Worm (Caenorhabditis elegans) whole organism, L1 larva: Measurements from ENCODE around the gene AH10.4.

Experiments
- C34B4.2 ChIP-seq: sonication (generic microtip); optimal IDR thresholded peaks from 2 replicates; lab custom pipeline; 2017; ENCODE audit warnings: mild to moderate bottlenecking, missing genetic modification characterization, missing compliant biosample characterization
- aha-1 ChIP-seq: fragments of 150-350 bp; optimal IDR thresholded peaks from 2 replicates; lab custom pipeline; 2014; ENCODE audit warnings: missing biosample characterization, missing genetic modification characterization
- alr-1 ChIP-seq: fragments of 200-800 bp; sonication (Bioruptor generic); optimal IDR thresholded peaks from 2 replicates; lab custom pipeline; 2018; ENCODE audit warnings: borderline replicate concordance, mild to moderate bottlenecking, missing genetic modification characterization, missing compliant biosample characterization
- aly-2 ChIP-seq: fragments of 150-350 bp; optimal IDR thresholded peaks from 2 replicates; lab custom pipeline; 2014; ENCODE audit warnings: missing biosample characterization, missing genetic modification characterization
- blmp-1 ChIP-seq: fragments of 150-350 bp; optimal IDR thresholded peaks from 2 replicates; lab custom pipeline; 2014; ENCODE audit warnings: missing biosample characterization, missing genetic modification characterization
- ceh-63 ChIP-seq: fragments of 200-800 bp; sonication (Bioruptor generic); optimal IDR thresholded peaks from 2 replicates; lab custom pipeline; 2018; ENCODE audit warnings: mild to moderate bottlenecking, missing genetic modification characterization, missing compliant biosample characterization
- ceh-8 ChIP-seq: fragments of 200-800 bp; sonication (Bioruptor generic); optimal IDR thresholded peaks from 2 replicates; lab custom pipeline; 2018; ENCODE audit warnings: mild to moderate bottlenecking, missing genetic modification characterization, moderate library complexity, missing compliant biosample characterization
- ceh-88 ChIP-seq: fragments of 200-800 bp; sonication (Bioruptor generic); IDR thresholded peaks from 2 replicates; pipeline ENCODE4 v1.3.6; 2022; ENCODE audit warnings: missing genetic modification characterization, missing compliant biosample characterization
- efl-1 ChIP-seq, 4 experiments: fragments of 150-350 bp; optimal IDR thresholded peaks in 3 of 4; peaks in 1 of 4; 1 replicate in 1 of 4; 2 replicates in 3 of 4; lab custom pipeline; 2014; ENCODE audit warnings: missing biosample characterization in 2 of 4, missing genetic modification characterization in 2 of 4, missing genetic modification reagents in 2 of 4
- efl-3 ChIP-seq: fragments of 200-800 bp; sonication (Bioruptor generic); optimal IDR thresholded peaks from 2 replicates; lab custom pipeline; 2018; ENCODE audit warnings: mild to moderate bottlenecking, missing genetic modification characterization, missing compliant biosample characterization
- egl-13 ChIP-seq: sonication (generic microtip); optimal IDR thresholded peaks from 2 replicates; lab custom pipeline; 2016; ENCODE audit warnings: missing genotype, missing genetic modification reagents, missing genetic modification characterization, missing compliant biosample characterization
- elt-2 ChIP-seq: sonication (generic microtip); optimal IDR thresholded peaks from 2 replicates; lab custom pipeline; 2016; ENCODE audit warnings: missing genetic modification characterization, mild to moderate bottlenecking, inconsistent platforms, missing compliant biosample characterization, missing genetic modification reagents
- fkh-10 ChIP-seq: sonication (generic microtip); optimal IDR thresholded peaks from 2 replicates; lab custom pipeline; 2017; ENCODE audit warnings: missing biosample characterization, missing genetic modification reagents, missing genetic modification characterization
- fkh-8 ChIP-seq: sonication (generic microtip); optimal IDR thresholded peaks from 2 replicates; lab custom pipeline; 2016; ENCODE audit warnings: mild to moderate bottlenecking, missing genetic modification characterization, missing compliant biosample characterization
- fos-1 ChIP-seq: fragments of 150-350 bp; optimal IDR thresholded peaks from 2 replicates; lab custom pipeline; 2014; ENCODE audit warnings: missing biosample characterization, missing genetic modification characterization
- hlh-17 ChIP-seq: fragments of 200-800 bp; sonication (Bioruptor generic); optimal IDR thresholded peaks from 2 replicates; lab custom pipeline; 2018; ENCODE audit warnings: missing genetic modification characterization, mild to moderate bottlenecking, missing compliant biosample characterization, moderate library complexity, borderline replicate concordance
- hpl-2 ChIP-seq: fragments of 150-350 bp; optimal IDR thresholded peaks from 2 replicates; lab custom pipeline; 2014; ENCODE audit warnings: missing biosample characterization, missing genetic modification reagents, missing genetic modification characterization
- isw-1 ChIP-seq: fragments of 200-800 bp; sonication (Bioruptor generic); IDR thresholded peaks from 2 replicates; pipeline ENCODE4 v1.3.6; 2022; ENCODE audit warnings: missing genetic modification characterization, missing compliant biosample characterization
- lin-15B ChIP-seq: fragments of 150-350 bp; sonication (generic microtip); optimal IDR thresholded peaks from 3 replicates; lab custom pipeline; 2014; ENCODE audit warnings: missing biosample characterization, missing genetic modification characterization
- lir-3 ChIP-seq: sonication (generic microtip); optimal IDR thresholded peaks from 2 replicates; lab custom pipeline; 2016; ENCODE audit warnings: mild to moderate bottlenecking, missing genetic modification characterization, moderate library complexity, missing compliant biosample characterization; ENCODE audit not compliant: poor library complexity
- mef-2 ChIP-seq: fragments of 150-350 bp; optimal IDR thresholded peaks from 2 replicates; lab custom pipeline; 2014; ENCODE audit warnings: missing biosample characterization, missing genetic modification characterization
- mep-1 ChIP-seq: fragments of 150-350 bp; optimal IDR thresholded peaks from 2 replicates; lab custom pipeline; 2014; ENCODE audit warnings: missing biosample characterization, missing genetic modification characterization
- nhr-20 ChIP-seq: sonication (generic microtip); optimal IDR thresholded peaks from 2 replicates; lab custom pipeline; 2016; ENCODE audit warnings: mild to moderate bottlenecking, missing genetic modification characterization, missing compliant biosample characterization
- nhr-28 ChIP-seq: fragments of 150-350 bp; optimal IDR thresholded peaks from 2 replicates; lab custom pipeline; 2014; ENCODE audit warnings: missing biosample characterization, missing genetic modification characterization
- nhr-84 ChIP-seq: sonication (generic microtip); optimal IDR thresholded peaks from 2 replicates; lab custom pipeline; 2017; ENCODE audit warnings: missing biosample characterization, missing genetic modification characterization
- nhr-90 ChIP-seq: sonication (generic microtip); optimal IDR thresholded peaks from 2 replicates; lab custom pipeline; 2016; ENCODE audit warnings: mild to moderate bottlenecking, missing genetic modification characterization, missing compliant biosample characterization; ENCODE audit not compliant: poor library complexity
- pax-3 ChIP-seq: fragments of 200-800 bp; sonication (Bioruptor generic); optimal IDR thresholded peaks from 2 replicates; lab custom pipeline; 2018; ENCODE audit warnings: mild to moderate bottlenecking, missing genetic modification characterization, moderate library complexity, missing compliant biosample characterization
- rnt-1 ChIP-seq: sonication (generic microtip); optimal IDR thresholded peaks from 2 replicates; lab custom pipeline; 2016; ENCODE audit warnings: mild to moderate bottlenecking, missing genetic modification characterization, moderate library complexity, missing compliant biosample characterization
- skn-1 ChIP-seq: fragments of 150-350 bp; optimal IDR thresholded peaks from 2 replicates; lab custom pipeline; 2014; ENCODE audit warnings: missing biosample characterization, missing genetic modification characterization
- sup-37 ChIP-seq: fragments of 200-800 bp; sonication (Bioruptor generic); optimal IDR thresholded peaks from 2 replicates; lab custom pipeline; 2018; ENCODE audit warnings: mild to moderate bottlenecking, missing genetic modification characterization, missing compliant biosample characterization
- tlp-1 ChIP-seq: fragments of 150-350 bp; optimal IDR thresholded peaks from 2 replicates; lab custom pipeline; 2014; ENCODE audit warnings: missing biosample characterization, missing genetic modification characterization
- unc-130 ChIP-seq: fragments of 150-350 bp; optimal IDR thresholded peaks from 2 replicates; lab custom pipeline; 2017; ENCODE audit warnings: missing biosample characterization, missing genetic modification characterization, inconsistent platforms
- unc-30 ChIP-seq: sonication (generic microtip); optimal IDR thresholded peaks from 2 replicates; lab custom pipeline; 2017; ENCODE audit warnings: missing biosample characterization, missing genetic modification characterization
- vab-15 ChIP-seq: sonication (generic microtip); optimal IDR thresholded peaks from 2 replicates; lab custom pipeline; 2017; ENCODE audit warnings: missing genotype, mild to moderate bottlenecking, missing genetic modification characterization, missing compliant biosample characterization
- xbp-1 ChIP-seq: sonication (generic microtip); optimal IDR thresholded peaks from 2 replicates; lab custom pipeline; 2016; ENCODE audit warnings: missing genetic modification characterization, missing compliant biosample characterization
- zag-1 ChIP-seq: fragments of 150-350 bp; optimal IDR thresholded peaks from 2 replicates; lab custom pipeline; 2014; ENCODE audit warnings: missing biosample characterization, missing genetic modification characterization
- ztf-4 ChIP-seq: fragments of 150-350 bp; optimal IDR thresholded peaks from 2 replicates; lab custom pipeline; 2014; ENCODE audit warnings: missing biosample characterization, missing genetic modification characterization

The AH10.4 gene

ce11 chrV:14176572-14176971 lies 38.9 kb upstream of the AH10.4 start:
- TF ChIP-seq mef-2 (tag; lab: Kevin White, UChicago) (no peak), vab-15 (tag; lab: Kevin White, UChicago) (no peak), nhr-90 (tag; lab: Kevin White, UChicago) (no peak), aly-2 (tag; lab: Kevin White, UChicago) (no peak), efl-1 (optimal IDR thresholded peaks at IDR 0.05; lab: Kevin White, UChicago) (no peak), efl-1 (GFP tag; optimal IDR thresholded peaks at IDR 0.05 in 1 of 2; lab: Kevin White, UChicago) (no peak), efl-3 (GFP tag; lab: Kevin White, UChicago) (no peak), lin-15B (tag; lab: Kevin White, UChicago) (no peak), ceh-88 (no peak), fkh-10 (GFP tag; lab: Kevin White, UChicago) (no peak), skn-1 (no peak), fkh-8 (tag; lab: Kevin White, UChicago) (no peak), nhr-20 (tag; lab: Kevin White, UChicago) (no peak), nhr-28 (tag; lab: Kevin White, UChicago) (no peak), tlp-1 (tag; lab: Kevin White, UChicago) (no peak), C34B4.2 (tag; lab: Kevin White, UChicago) (no peak), ceh-63 (no peak), blmp-1 (tag; lab: Kevin White, UChicago) (no peak), zag-1 (tag; lab: Kevin White, UChicago) (no peak), egl-13 (tag; lab: Kevin White, UChicago) (no peak), rnt-1 (tag; lab: Kevin White, UChicago) (no peak)
- TF ChIP-seq, all 84 proteins: peak for 0

DNA sequence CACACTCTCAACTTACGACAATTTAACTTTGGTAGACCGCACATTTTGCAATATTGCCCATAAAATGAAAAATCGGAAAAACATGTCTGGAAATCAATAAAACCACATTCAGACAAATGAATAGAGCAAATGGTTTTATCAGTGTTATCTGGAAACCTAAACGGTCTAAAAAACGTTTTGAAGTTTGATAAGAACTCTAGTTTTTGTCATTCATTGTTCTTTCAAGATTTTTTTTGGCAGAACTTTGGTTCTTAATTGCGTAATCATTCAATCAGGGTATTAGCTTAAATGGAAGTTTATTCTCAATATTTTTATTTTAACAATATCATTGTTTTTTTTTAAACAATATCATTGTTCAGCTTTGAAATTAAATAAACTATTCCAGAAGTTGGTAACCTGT lies 37.5 kb upstream of the AH10.4 start, which contains the start of gene cest-2.2:
Gene cest-2.2 (minus strand): TSS at position 140 of the 400 bp plus-strand sequence.
- TF ChIP-seq elt-2 (tag; lab: Kevin White, UChicago), result peak; percentile 21
- TF ChIP-seq lir-3, result no peak
- TF ChIP-seq unc-130, result no peak
- no peak for TF ChIP-seq hlh-17 (GFP tag; lab: Kevin White, UChicago)
- no peak for TF ChIP-seq xbp-1 (tag; lab: Kevin White, UChicago)
- TF ChIP-seq mep-1 (tag; lab: Kevin White, UChicago), result no peak
- TF ChIP-seq ceh-8, result no peak
- no peak for TF ChIP-seq isw-1
- TF ChIP-seq mef-2 (tag; lab: Kevin White, UChicago), result no peak

- no peak for TF ChIP-seq unc-130
- no peak for TF ChIP-seq nhr-84 (tag; lab: Kevin White, UChicago)
- no peak for TF ChIP-seq lir-3
- no peak for TF ChIP-seq pax-3 (tag; lab: Kevin White, UChicago)
- no peak for TF ChIP-seq fos-1 (tag; lab: Kevin White, UChicago)
- no peak for TF ChIP-seq ztf-4 (tag; lab: Kevin White, UChicago)
- TF ChIP-seq tlp-1 (tag; lab: Kevin White, UChicago), result no peak
- no peak for TF ChIP-seq alr-1
- no peak for TF ChIP-seq efl-1 (optimal IDR thresholded peaks at IDR 0.05; lab: Kevin White, UChicago)
- no peak for TF ChIP-seq efl-1 (GFP tag; optimal IDR thresholded peaks at IDR 0.05 in 1 of 2; lab: Kevin White, UChicago)
These were observed 33.6 kb upstream of the AH10.4 start, which contains the start of gene cest-2.1 for ce11 chrV:14171284-14171683. Gene cest-2.1 (minus strand): TSS chrV:14171481.

ce11 chrV:14167629-14168028 lies 30.0 kb upstream of the AH10.4 start, which contains the start of gene ocam-1:
Gene ocam-1 (minus strand): TSS chrV:14167729.
- TF ChIP-seq aha-1 (tag; lab: Kevin White, UChicago), result no peak
- no peak for TF ChIP-seq sup-37
- TF ChIP-seq unc-30 (tag; lab: Kevin White, UChicago), result no peak
- no peak for TF ChIP-seq fkh-10 (GFP tag; lab: Kevin White, UChicago)
- TF ChIP-seq vab-15 (tag; lab: Kevin White, UChicago), result no peak
- TF ChIP-seq hpl-2, result no peak
